Fruit fly (Drosophila melanogaster): ENCODE data around the gene hng3.
A peak's percentile ranks its signal among the peaks of the same experiment; 100 is the strongest.

Gene hng3

DNA sequence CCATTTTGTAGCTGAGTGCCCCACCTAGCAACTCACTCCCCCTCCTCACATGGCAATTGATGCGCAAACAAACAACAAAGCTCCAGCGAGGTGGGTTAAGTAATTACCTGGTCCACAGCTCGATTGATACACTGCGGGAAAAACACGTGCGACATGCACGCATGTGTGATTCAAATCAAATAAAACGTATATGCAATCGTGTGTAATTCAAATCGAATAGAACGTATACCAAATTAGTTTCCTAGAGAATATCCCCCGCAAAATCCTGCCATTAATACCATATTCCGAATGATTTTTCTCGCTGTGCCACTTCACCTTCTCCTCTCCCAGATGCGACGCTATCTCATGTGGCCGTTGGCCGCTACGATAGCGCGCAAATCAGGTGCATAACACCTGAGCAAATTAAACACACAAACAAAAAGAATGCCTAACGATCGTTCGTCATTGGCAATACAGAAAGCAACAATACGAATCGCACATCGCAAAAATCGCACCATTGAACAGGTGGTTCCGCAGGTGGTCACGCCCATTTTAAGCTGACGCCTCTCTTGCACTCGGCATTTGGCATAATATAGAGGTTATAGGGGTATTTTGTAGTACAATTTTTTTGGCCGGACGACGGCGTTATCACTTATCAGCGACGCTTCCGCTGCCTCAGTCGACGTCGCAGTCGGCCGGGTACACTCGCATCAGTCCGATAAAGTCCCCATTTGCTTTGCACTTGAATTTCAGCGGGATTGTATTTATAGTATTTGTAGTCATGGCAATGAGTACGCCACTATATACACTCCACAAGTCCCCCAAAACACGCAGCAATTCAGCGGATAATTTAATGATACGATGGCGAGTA lies 29.0 kb upstream of the hng3 start (continued):
- TF ChIP-seq Dad (GFP tag; optimal IDR thresholded peaks at IDR 0.05) (peak; percentile 23), gro (GFP tag; optimal IDR thresholded peaks at IDR 0.05) (no peak), otp (GFP tag; IDR thresholded peaks at IDR 0.05) (peak; percentile 69; the same call in 1 of the 3 replicates), sd (tag; optimal IDR thresholded peaks at IDR 0.05) (no peak), ranshi (GFP tag; IDR thresholded peaks at IDR 0.05) (peak; percentile 70; the same call in 1 of the 2 replicates), CG9797 (GFP tag; optimal IDR thresholded peaks at IDR 0.05) (no peak), CG15514 (GFP tag; optimal IDR thresholded peaks at IDR 0.05) (peak; percentile 38), ato (GFP tag; IDR thresholded peaks at IDR 0.05; ENCODE audit: partially characterized antibody) (no peak), CG12236 (GFP tag; optimal IDR thresholded peaks at IDR 0.05) (peak; percentile 33), CG15269 (tag; optimal IDR thresholded peaks at IDR 0.05) (peak; percentile 66), Sry-δ (GFP tag; optimal IDR thresholded peaks at IDR 0.05) (peak; percentile 33), cad (GFP tag; optimal IDR thresholded peaks at IDR 0.05) (no peak), Dip2 (GFP tag; IDR thresholded peaks at IDR 0.05) (0 out of 2 replicates have a peak, but pooled peaks have one; percentile 25), exex (tag; optimal IDR thresholded peaks at IDR 0.05) (peak; percentile 65), Fer3 (tag; optimal IDR thresholded peaks at IDR 0.05) (peak; percentile 44), Bteb2 (GFP tag; optimal IDR thresholded peaks at IDR 0.05) (peak; percentile 64), Dfd (GFP tag; optimal IDR thresholded peaks at IDR 0.05) (no peak), hb (GFP tag; IDR thresholded peaks at IDR 0.05; ENCODE audit: partially characterized antibody) (no peak), H2.0 (GFP tag; IDR thresholded peaks at IDR 0.05) (peak; percentile 81), dmrt11E (tag; optimal IDR thresholded peaks at IDR 0.05) (peak; percentile 22), Atf6 (GFP tag; IDR thresholded peaks at IDR 0.05) (peak; percentile 80), pan (optimal IDR thresholded peaks at IDR 0.05) (no peak), pan (GFP tag; optimal IDR thresholded peaks at IDR 0.05 in 1 of 2, IDR thresholded peaks at IDR 0.05 in 1 of 2) (peak in 1 of 2 experiments; percentile 81), cas (GFP tag; IDR thresholded peaks at IDR 0.05) (peak; percentile 27; the same call in 1 of the 2 replicates), NK7.1 (GFP tag; optimal IDR thresholded peaks at IDR 0.05) (peak; percentile 43), Dref (GFP tag; IDR thresholded peaks at IDR 0.05) (no peak), CG18011 (GFP tag; optimal IDR thresholded peaks at IDR 0.05) (no peak), Meics (GFP tag; optimal IDR thresholded peaks at IDR 0.05) (peak; percentile 57), odd (GFP tag; optimal IDR thresholded peaks at IDR 0.05) (peak; percentile 9), CG6175 (GFP tag; IDR thresholded peaks at IDR 0.05) (no peak), C15 (GFP tag; IDR thresholded peaks at IDR 0.05) (no peak), ash1 (GFP tag; optimal IDR thresholded peaks at IDR 0.05) (no peak), CG7372 (GFP tag; IDR thresholded peaks at IDR 0.05) (0 out of 2 replicates have a peak, but pooled peaks have one; percentile 50), BtbVII (GFP tag; optimal IDR thresholded peaks at IDR 0.05) (peak; percentile 50), knrl (GFP tag; IDR thresholded peaks at IDR 0.05; ENCODE audit: partially characterized antibody) (no peak), HLH4C (GFP tag; IDR thresholded peaks at IDR 0.05; ENCODE audit: partially characterized antibody) (no peak), CG9727 (GFP tag; optimal IDR thresholded peaks at IDR 0.05) (peak; percentile 54), CG14860 (GFP tag; IDR thresholded peaks at IDR 0.05; ENCODE audit: partially characterized antibody) (no peak), Aef1 (GFP tag; IDR thresholded peaks at IDR 0.05) (peak; percentile 56; the same call in 2 of the 3 replicates), tup (GFP tag; optimal IDR thresholded peaks at IDR 0.05) (no peak), maf-S (GFP tag; optimal IDR thresholded peaks at IDR 0.05) (peak; percentile 5), nau (GFP tag; optimal IDR thresholded peaks at IDR 0.05) (peak; percentile 57), YL-1 (GFP tag; optimal IDR thresholded peaks at IDR 0.05) (no peak), CG12299 (tag; optimal IDR thresholded peaks at IDR 0.05) (peak; percentile 23), fru (optimal IDR thresholded peaks at IDR 0.05) (no peak), CG12391 (tag; optimal IDR thresholded peaks at IDR 0.05) (peak; percentile 51), jing (GFP tag; optimal IDR thresholded peaks at IDR 0.05) (peak; percentile 68), CG15011 (GFP tag; optimal IDR thresholded peaks at IDR 0.05) (peak; percentile 20), tin (GFP tag; optimal IDR thresholded peaks at IDR 0.05) (peak; percentile 62)

Data from whole organism, embryonic.